Worm (Caenorhabditis elegans) whole organism, early embryonic: Measurements from ENCODE around the gene ZK688.9.

ENCODE experiments used
- B0310.2 ChIP-seq: sonication (generic microtip); optimal IDR thresholded peaks from 2 replicates; lab custom pipeline; 2016; ENCODE audit warnings: mild to moderate bottlenecking, missing genetic modification characterization, missing compliant biosample characterization
- F13C5.2 ChIP-seq: sonication (generic microtip); optimal IDR thresholded peaks from 2 replicates; lab custom pipeline; 2017; ENCODE audit warnings: mild to moderate bottlenecking, missing genetic modification characterization, inconsistent platforms, missing compliant biosample characterization
- aly-1 ChIP-seq: sonication (generic microtip); optimal IDR thresholded peaks from 2 replicates; lab custom pipeline; 2016; ENCODE audit warnings: missing genetic modification characterization, missing compliant biosample characterization
- ama-1 ChIP-seq: fragments of 150-350 bp; optimal IDR thresholded peaks from 2 replicates; lab custom pipeline; 2014
- ceh-13 ChIP-seq: fragments of 200-800 bp; sonication (Bioruptor generic); optimal IDR thresholded peaks from 2 replicates; lab custom pipeline; 2018; ENCODE audit warnings: mild to moderate bottlenecking, missing genetic modification characterization, missing compliant biosample characterization
- ceh-36 ChIP-seq: sonication (generic microtip); optimal IDR thresholded peaks from 2 replicates; lab custom pipeline; 2016; ENCODE audit warnings: missing genetic modification characterization, inconsistent platforms, missing compliant biosample characterization
- ets-7 ChIP-seq: sonication (generic microtip); optimal IDR thresholded peaks from 2 replicates; lab custom pipeline; 2016; ENCODE audit warnings: missing genotype, missing genetic modification characterization, missing compliant biosample characterization
- flt-1 ChIP-seq: fragments of 200-800 bp; sonication (Bioruptor generic); IDR thresholded peaks from 2 replicates; pipeline ENCODE4 v1.3.6; 2022; ENCODE audit warnings: missing genetic modification characterization, missing compliant biosample characterization
- hmbx-1 ChIP-seq: sonication (generic microtip); optimal IDR thresholded peaks from 2 replicates; lab custom pipeline; 2016; ENCODE audit warnings: mild to moderate bottlenecking, missing genetic modification characterization, missing compliant biosample characterization
- hmg-4 ChIP-seq: fragments of 200-800 bp; sonication (Bioruptor generic); optimal IDR thresholded peaks from 2 replicates; lab custom pipeline; 2018; ENCODE audit warnings: mild to moderate bottlenecking, missing genetic modification characterization, missing compliant biosample characterization
- hnd-1 ChIP-seq: sonication (generic microtip); optimal IDR thresholded peaks from 2 replicates; lab custom pipeline; 2016; ENCODE audit warnings: missing genetic modification characterization, missing compliant biosample characterization
- pes-1 ChIP-seq: fragments of 200-800 bp; sonication (Bioruptor generic); IDR thresholded peaks from 2 replicates; pipeline ENCODE4 v1.3.6; 2022; ENCODE audit warnings: missing genetic modification reagents, missing genetic modification characterization, missing compliant biosample characterization
- scrt-1 ChIP-seq: fragments of 200-800 bp; sonication (Bioruptor generic); IDR thresholded peaks from 2 replicates; pipeline ENCODE4 v1.3.6; 2022; ENCODE audit warnings: missing genetic modification characterization, missing compliant biosample characterization
- sea-1 ChIP-seq: fragments of 200-800 bp; sonication (Bioruptor generic); conservative IDR thresholded peaks from 2 replicates; pipeline ENCODE4 v1.3.6; 2022; ENCODE audit warnings: missing genetic modification characterization, missing compliant biosample characterization
- tbx-11 ChIP-seq: fragments of 200-800 bp; sonication (Bioruptor generic); IDR thresholded peaks from 2 replicates; pipeline ENCODE4 v1.3.6; 2022; ENCODE audit warnings: missing genetic modification characterization, missing compliant biosample characterization
- tbx-37 ChIP-seq: fragments of 200-800 bp; sonication (Bioruptor generic); conservative IDR thresholded peaks from 2 replicates; pipeline ENCODE4 v1.3.6; 2022; ENCODE audit warnings: missing genetic modification reagents, missing genetic modification characterization, missing compliant biosample characterization
- tra-4 ChIP-seq: sonication (generic microtip); optimal IDR thresholded peaks from 2 replicates; lab custom pipeline; 2017; ENCODE audit warnings: missing genetic modification characterization, missing compliant biosample characterization

The ZK688.9 gene

DNA sequence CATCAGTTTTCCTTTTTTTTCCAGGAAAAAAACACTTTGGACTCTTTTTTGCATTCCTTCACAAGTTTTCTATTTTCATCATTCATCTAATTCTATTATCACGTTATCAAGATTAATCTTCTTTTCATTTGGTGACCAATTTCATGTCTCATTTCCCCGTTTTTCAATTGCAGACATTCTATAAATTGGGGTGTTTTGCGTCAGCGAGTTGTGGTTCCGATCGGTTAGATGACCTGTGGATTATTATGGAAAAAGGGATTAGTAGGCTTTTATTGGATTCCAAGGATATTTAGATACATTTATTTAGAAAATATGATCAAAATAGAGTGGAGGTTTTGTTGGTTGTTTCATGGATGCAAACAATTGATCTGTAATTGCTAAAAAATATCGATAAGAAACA lies 48.0 kb downstream of the ZK688.9 start:
- TF ChIP-seq ceh-36 (tag; lab: Kevin White, UChicago): no peak
- TF ChIP-seq pes-1 (GFP tag; lab: Robert Waterston, UW): no peak
- TF ChIP-seq ama-1 (lab: Kevin White, UChicago): no peak
- TF ChIP-seq hmg-4: no peak
- no peak for TF ChIP-seq B0310.2
- TF ChIP-seq tbx-37 (GFP tag; lab: Robert Waterston, UW): no peak
- no peak for TF ChIP-seq sea-1 (GFP tag; lab: Robert Waterston, UW)
- no peak for TF ChIP-seq ets-7 (tag; lab: Kevin White, UChicago)
- TF ChIP-seq tra-4 (tag; lab: Kevin White, UChicago): no peak
- no peak for TF ChIP-seq scrt-1 (GFP tag; lab: Robert Waterston, UW)
- TF ChIP-seq aly-1 (tag; lab: Kevin White, UChicago): no peak
- TF ChIP-seq hmbx-1: no peak
- TF ChIP-seq flt-1: no peak
- TF ChIP-seq tbx-11 (GFP tag; lab: Robert Waterston, UW): no peak

ce11 chrIII:7832473-7832872 lies 50.3 kb downstream of the ZK688.9 start:
- no peak for TF ChIP-seq hmg-4
- TF ChIP-seq ceh-13 (GFP tag; lab: Kevin White, UChicago): no peak
- no peak for TF ChIP-seq ceh-36 (tag; lab: Kevin White, UChicago)
- TF ChIP-seq tbx-11 (GFP tag; lab: Robert Waterston, UW): no peak
- no peak for TF ChIP-seq flt-1
- no peak for TF ChIP-seq scrt-1 (GFP tag; lab: Robert Waterston, UW)
- TF ChIP-seq sea-1 (GFP tag; lab: Robert Waterston, UW): no peak
- TF ChIP-seq tra-4 (tag; lab: Kevin White, UChicago): no peak
- no peak for TF ChIP-seq hnd-1 (tag; lab: Kevin White, UChicago)
- TF ChIP-seq aly-1 (tag; lab: Kevin White, UChicago): no peak
- TF ChIP-seq hmbx-1: no peak
- TF ChIP-seq ets-7 (tag; lab: Kevin White, UChicago): no peak
- TF ChIP-seq pes-1 (GFP tag; lab: Robert Waterston, UW): no peak
- no peak for TF ChIP-seq B0310.2
- no peak for TF ChIP-seq tbx-37 (GFP tag; lab: Robert Waterston, UW)
- TF ChIP-seq ama-1 (lab: Kevin White, UChicago): no peak
- TF ChIP-seq F13C5.2: no peak
